Worm (Caenorhabditis elegans) whole organism, L1 larva: Measurements from ENCODE around the gene gpc-1.

ENCODE experiments used
- C16A3.4 ChIP-seq: fragments of 150-350 bp; optimal IDR thresholded peaks from 2 replicates; lab custom pipeline; 2014; ENCODE audit warnings: missing biosample characterization, missing genetic modification characterization
- C34B4.2 ChIP-seq: sonication (generic microtip); optimal IDR thresholded peaks from 2 replicates; lab custom pipeline; 2017; ENCODE audit warnings: mild to moderate bottlenecking, missing genetic modification characterization, missing compliant biosample characterization
- F16B12.6 ChIP-seq: fragments of 150-350 bp; optimal IDR thresholded peaks from 2 replicates; lab custom pipeline; 2014; ENCODE audit warnings: missing biosample characterization, missing genetic modification characterization
- Y116A8C.19 ChIP-seq: sonication (generic microtip); optimal IDR thresholded peaks from 2 replicates; lab custom pipeline; 2016; ENCODE audit warnings: missing compliant biosample characterization, missing genetic modification characterization, borderline replicate concordance
- aha-1 ChIP-seq: fragments of 150-350 bp; optimal IDR thresholded peaks from 2 replicates; lab custom pipeline; 2014; ENCODE audit warnings: missing biosample characterization, missing genetic modification characterization
- aly-2 ChIP-seq: fragments of 150-350 bp; optimal IDR thresholded peaks from 2 replicates; lab custom pipeline; 2014; ENCODE audit warnings: missing biosample characterization, missing genetic modification characterization
- ama-1 ChIP-seq: fragments of 150-350 bp; optimal IDR thresholded peaks from 2 replicates; lab custom pipeline; 2014
- ceh-63 ChIP-seq: fragments of 200-800 bp; sonication (Bioruptor generic); optimal IDR thresholded peaks from 2 replicates; lab custom pipeline; 2018; ENCODE audit warnings: mild to moderate bottlenecking, missing genetic modification characterization, missing compliant biosample characterization
- ceh-90 ChIP-seq: sonication (generic microtip); optimal IDR thresholded peaks from 2 replicates; lab custom pipeline; 2016; ENCODE audit warnings: missing genetic modification characterization, missing compliant biosample characterization
- dpl-1 ChIP-seq, 3 experiments: fragments of 150-350 bp in 2 of 3; sonication (generic microtip) in 1 of 3; optimal IDR thresholded peaks; 2 replicates each; lab custom pipeline; 2014 to 2017; ENCODE audit warnings: missing biosample characterization in 3 of 3, missing genetic modification characterization in 3 of 3, missing genetic modification reagents in 3 of 3
- efl-1 ChIP-seq, 4 experiments: fragments of 150-350 bp; optimal IDR thresholded peaks in 3 of 4; peaks in 1 of 4; 1 replicate in 1 of 4; 2 replicates in 3 of 4; lab custom pipeline; 2014; ENCODE audit warnings: missing biosample characterization in 2 of 4, missing genetic modification characterization in 2 of 4, missing genetic modification reagents in 2 of 4
- egl-13 ChIP-seq: sonication (generic microtip); optimal IDR thresholded peaks from 2 replicates; lab custom pipeline; 2016; ENCODE audit warnings: missing genotype, missing genetic modification reagents, missing genetic modification characterization, missing compliant biosample characterization
- elt-2 ChIP-seq: sonication (generic microtip); optimal IDR thresholded peaks from 2 replicates; lab custom pipeline; 2016; ENCODE audit warnings: missing genetic modification characterization, mild to moderate bottlenecking, inconsistent platforms, missing compliant biosample characterization, missing genetic modification reagents
- elt-3 ChIP-seq, 6 experiments: fragments of 150-350 bp in 1 of 6; sonication (generic microtip); optimal IDR thresholded peaks; 2 replicates each; lab custom pipeline; 2017 to 2018; ENCODE audit warnings: missing biosample characterization in 6 of 6, missing genetic modification characterization in 6 of 6, inconsistent platforms in 1 of 6
- fkh-4 ChIP-seq: sonication (generic microtip); optimal IDR thresholded peaks from 2 replicates; lab custom pipeline; 2016; ENCODE audit warnings: missing compliant biosample characterization, missing genetic modification characterization, borderline replicate concordance
- fkh-8 ChIP-seq: sonication (generic microtip); optimal IDR thresholded peaks from 2 replicates; lab custom pipeline; 2016; ENCODE audit warnings: mild to moderate bottlenecking, missing genetic modification characterization, missing compliant biosample characterization
- fos-1 ChIP-seq: fragments of 150-350 bp; optimal IDR thresholded peaks from 2 replicates; lab custom pipeline; 2014; ENCODE audit warnings: missing biosample characterization, missing genetic modification characterization
- grh-1 ChIP-seq: fragments of 200-800 bp; sonication (Bioruptor generic); IDR thresholded peaks from 2 replicates; pipeline ENCODE4 v1.3.6; 2022; ENCODE audit warnings: missing genetic modification reagents, missing genetic modification characterization, missing compliant biosample characterization
- hlh-17 ChIP-seq: fragments of 200-800 bp; sonication (Bioruptor generic); optimal IDR thresholded peaks from 2 replicates; lab custom pipeline; 2018; ENCODE audit warnings: missing genetic modification characterization, mild to moderate bottlenecking, missing compliant biosample characterization, moderate library complexity, borderline replicate concordance
- hlh-4 ChIP-seq: sonication (generic microtip); optimal IDR thresholded peaks from 2 replicates; lab custom pipeline; 2016; ENCODE audit warnings: mild to moderate bottlenecking, missing genetic modification characterization, missing compliant biosample characterization
- hpl-2 ChIP-seq: fragments of 150-350 bp; optimal IDR thresholded peaks from 2 replicates; lab custom pipeline; 2014; ENCODE audit warnings: missing biosample characterization, missing genetic modification reagents, missing genetic modification characterization
- irx-1 ChIP-seq: sonication (generic microtip); optimal IDR thresholded peaks from 2 replicates; lab custom pipeline; 2016; ENCODE audit warnings: missing genetic modification characterization, missing compliant biosample characterization
- isw-1 ChIP-seq: fragments of 200-800 bp; sonication (Bioruptor generic); IDR thresholded peaks from 2 replicates; pipeline ENCODE4 v1.3.6; 2022; ENCODE audit warnings: missing genetic modification characterization, missing compliant biosample characterization
- lin-14 ChIP-seq: fragments of 200-800 bp; sonication (Bioruptor generic); optimal IDR thresholded peaks from 2 replicates; lab custom pipeline; 2018; ENCODE audit warnings: mild to moderate bottlenecking, missing genetic modification characterization, moderate library complexity, missing compliant biosample characterization
- lin-15B ChIP-seq: fragments of 150-350 bp; sonication (generic microtip); optimal IDR thresholded peaks from 3 replicates; lab custom pipeline; 2014; ENCODE audit warnings: missing biosample characterization, missing genetic modification characterization
- lin-35 ChIP-seq, 2 experiments: fragments of 150-350 bp; optimal IDR thresholded peaks; 2 replicates each; lab custom pipeline; 2014; ENCODE audit warnings: missing biosample characterization in 2 of 2, missing genetic modification characterization in 2 of 2, missing genetic modification reagents in 2 of 2
- lin-39 ChIP-seq: fragments of 150-350 bp; optimal IDR thresholded peaks from 2 replicates; lab custom pipeline; 2014; ENCODE audit warnings: missing biosample characterization, missing genetic modification reagents, missing genetic modification characterization
- lsy-2 ChIP-seq, 2 experiments: fragments of 150-350 bp; optimal IDR thresholded peaks; 2 replicates each; lab custom pipeline; 2014; ENCODE audit warnings: missing biosample characterization in 2 of 2, missing genetic modification characterization in 2 of 2
- mab-9 ChIP-seq: fragments of 200-800 bp; sonication (Bioruptor generic); IDR thresholded peaks from 2 replicates; pipeline ENCODE4 v1.3.6; 2022; ENCODE audit warnings: missing genetic modification reagents, missing genetic modification characterization, missing compliant biosample characterization
- mef-2 ChIP-seq: fragments of 150-350 bp; optimal IDR thresholded peaks from 2 replicates; lab custom pipeline; 2014; ENCODE audit warnings: missing biosample characterization, missing genetic modification characterization
- mep-1 ChIP-seq: fragments of 150-350 bp; optimal IDR thresholded peaks from 2 replicates; lab custom pipeline; 2014; ENCODE audit warnings: missing biosample characterization, missing genetic modification characterization
- nhr-11 ChIP-seq: fragments of 150-350 bp; optimal IDR thresholded peaks from 2 replicates; lab custom pipeline; 2014; ENCODE audit warnings: missing biosample characterization, missing genetic modification characterization
- nhr-12 ChIP-seq: sonication (generic microtip); optimal IDR thresholded peaks from 2 replicates; lab custom pipeline; 2017; ENCODE audit warnings: missing biosample characterization, missing genetic modification characterization
- nhr-19 ChIP-seq: fragments of 200-800 bp; sonication (Bioruptor generic); conservative IDR thresholded peaks from 2 replicates; pipeline ENCODE4 v1.3.6; 2022; ENCODE audit warnings: missing genetic modification characterization, missing compliant biosample characterization
- nhr-76 ChIP-seq: sonication (generic microtip); optimal IDR thresholded peaks from 2 replicates; lab custom pipeline; 2017; ENCODE audit warnings: missing biosample characterization, missing genetic modification characterization
- nhr-77 ChIP-seq: fragments of 150-350 bp; optimal IDR thresholded peaks from 2 replicates; lab custom pipeline; 2014; ENCODE audit warnings: missing biosample characterization, missing genetic modification characterization
- nhr-84 ChIP-seq: sonication (generic microtip); optimal IDR thresholded peaks from 2 replicates; lab custom pipeline; 2017; ENCODE audit warnings: missing biosample characterization, missing genetic modification characterization
- nhr-85 ChIP-seq: sonication (generic microtip); peaks from one replicate; lab custom pipeline; 2016; ENCODE audit warnings: missing genetic modification characterization, inconsistent platforms, missing compliant biosample characterization
- nhr-90 ChIP-seq: sonication (generic microtip); optimal IDR thresholded peaks from 2 replicates; lab custom pipeline; 2016; ENCODE audit warnings: mild to moderate bottlenecking, missing genetic modification characterization, missing compliant biosample characterization; ENCODE audit not compliant: poor library complexity
- pax-3 ChIP-seq: fragments of 200-800 bp; sonication (Bioruptor generic); optimal IDR thresholded peaks from 2 replicates; lab custom pipeline; 2018; ENCODE audit warnings: mild to moderate bottlenecking, missing genetic modification characterization, moderate library complexity, missing compliant biosample characterization
- pqm-1 ChIP-seq: sonication (generic microtip); optimal IDR thresholded peaks from 3 replicates; lab custom pipeline; 2017; ENCODE audit warnings: missing biosample characterization, missing genetic modification characterization
- skn-1 ChIP-seq: fragments of 150-350 bp; optimal IDR thresholded peaks from 2 replicates; lab custom pipeline; 2014; ENCODE audit warnings: missing biosample characterization, missing genetic modification characterization
- snu-23 ChIP-seq: sonication (generic microtip); optimal IDR thresholded peaks from 2 replicates; lab custom pipeline; 2016; ENCODE audit warnings: missing genetic modification characterization, missing compliant biosample characterization
- sptf-1 ChIP-seq: fragments of 150-350 bp; optimal IDR thresholded peaks from 2 replicates; lab custom pipeline; 2014; ENCODE audit warnings: missing biosample characterization, missing genetic modification characterization
- sup-37 ChIP-seq: fragments of 200-800 bp; sonication (Bioruptor generic); optimal IDR thresholded peaks from 2 replicates; lab custom pipeline; 2018; ENCODE audit warnings: mild to moderate bottlenecking, missing genetic modification characterization, missing compliant biosample characterization
- swsn-7 ChIP-seq: sonication (generic microtip); optimal IDR thresholded peaks from 2 replicates; lab custom pipeline; 2016; ENCODE audit warnings: missing genetic modification characterization, missing compliant biosample characterization
- tbx-2 ChIP-seq: sonication (generic microtip); optimal IDR thresholded peaks from 2 replicates; lab custom pipeline; 2016; ENCODE audit warnings: missing genetic modification characterization, missing compliant biosample characterization
- unc-30 ChIP-seq: sonication (generic microtip); optimal IDR thresholded peaks from 2 replicates; lab custom pipeline; 2017; ENCODE audit warnings: missing biosample characterization, missing genetic modification characterization
- unc-62 ChIP-seq: fragments of 150-350 bp; optimal IDR thresholded peaks from 2 replicates; lab custom pipeline; 2014; ENCODE audit warnings: missing biosample characterization, missing genetic modification reagents, missing genetic modification characterization
- unc-86 ChIP-seq: sonication (generic microtip); optimal IDR thresholded peaks from 2 replicates; lab custom pipeline; 2016; ENCODE audit warnings: missing genetic modification characterization, missing compliant biosample characterization
- unc-98 ChIP-seq: fragments of 200-800 bp; sonication (Bioruptor generic); IDR thresholded peaks from 2 replicates; pipeline ENCODE4 v1.3.6; 2022; ENCODE audit warnings: missing genetic modification characterization, missing compliant biosample characterization
- zip-4 ChIP-seq: fragments of 200-800 bp; sonication (Bioruptor generic); optimal IDR thresholded peaks from 2 replicates; lab custom pipeline; 2018; ENCODE audit warnings: mild to moderate bottlenecking, missing genetic modification characterization, moderate library complexity, missing compliant biosample characterization
- ztf-11 ChIP-seq, 2 experiments: sonication (generic microtip); optimal IDR thresholded peaks; 2 replicates each; lab custom pipeline; 2016 to 2017; ENCODE audit warnings: missing genetic modification characterization in 2 of 2, missing biosample characterization in 1 of 2, missing compliant biosample characterization in 1 of 2
- ztf-4 ChIP-seq: fragments of 150-350 bp; optimal IDR thresholded peaks from 2 replicates; lab custom pipeline; 2014; ENCODE audit warnings: missing biosample characterization, missing genetic modification characterization

gpc-1 gene

ce11 chrX:12877930-12878329, 6.9 kb downstream of the gpc-1 start (continued):
- TF ChIP-seq nhr-77 (tag; lab: Kevin White, UChicago) (no peak), pax-3 (tag; lab: Kevin White, UChicago) (no peak), aly-2 (tag; lab: Kevin White, UChicago) (no peak), lin-14 (GFP tag; lab: Kevin White, UChicago) (peak; percentile 80), skn-1 (tag; lab: Kevin White, UChicago) (no peak), hlh-17 (GFP tag; lab: Kevin White, UChicago) (no peak), nhr-76 (tag; lab: Kevin White, UChicago) (no peak), lin-39 (tag; lab: Kevin White, UChicago) (no peak), hpl-2 (no peak), sup-37 (GFP tag; lab: Kevin White, UChicago) (no peak), dpl-1 (GFP tag; optimal IDR thresholded peaks at IDR 0.05; lab: Kevin White, UChicago) (no peak), tbx-2 (no peak), efl-1 (optimal IDR thresholded peaks at IDR 0.05; lab: Kevin White, UChicago) (no peak), efl-1 (GFP tag; optimal IDR thresholded peaks at IDR 0.05 in 1 of 2; lab: Kevin White, UChicago) (no peak), nhr-84 (tag; lab: Kevin White, UChicago) (no peak), mab-9 (GFP tag; lab: Robert Waterston, UW) (no peak), snu-23 (GFP tag; lab: Kevin White, UChicago) (peak; percentile 57), zip-4 (GFP tag; lab: Kevin White, UChicago) (no peak), ztf-4 (peak; percentile 24), mep-1 (tag; lab: Kevin White, UChicago) (no peak), Y116A8C.19 (tag; lab: Kevin White, UChicago) (no peak), nhr-85 (tag; lab: Kevin White, UChicago) (peak; percentile 44), F16B12.6 (no peak), nhr-90 (tag; lab: Kevin White, UChicago) (no peak), unc-98 (GFP tag; lab: Robert Waterston, UW) (peak; percentile 39; the same call in 1 of the 2 replicates), lsy-2 (tag; optimal IDR thresholded peaks at IDR 0.05; lab: Kevin White, UChicago) (peak; percentile 39 to 49), mef-2 (tag; lab: Kevin White, UChicago) (peak; percentile 55), pqm-1 (tag; lab: Kevin White, UChicago) (no peak), fkh-8 (tag; lab: Kevin White, UChicago) (no peak), egl-13 (tag; lab: Kevin White, UChicago) (no peak), grh-1 (GFP tag; lab: Robert Waterston, UW) (no peak), elt-3 (tag; optimal IDR thresholded peaks at IDR 0.05; lab: Kevin White, UChicago) (peak in 1 of 6 experiments; percentile 23), nhr-19 (peak; percentile 60), irx-1 (tag; lab: Kevin White, UChicago) (no peak), unc-62 (GFP tag; lab: Kevin White, UChicago) (no peak), swsn-7 (peak; percentile 17), isw-1 (GFP tag; lab: Robert Waterston, UW) (no peak), lin-35 (GFP tag; optimal IDR thresholded peaks at IDR 0.05; lab: Kevin White, UChicago) (no peak), ztf-11 (tag; optimal IDR thresholded peaks at IDR 0.05; lab: Kevin White, UChicago) (no peak), ceh-63 (GFP tag; lab: Kevin White, UChicago) (no peak), C34B4.2 (tag; lab: Kevin White, UChicago) (no peak), aha-1 (no peak), fos-1 (tag; lab: Kevin White, UChicago) (no peak), ceh-90 (tag; lab: Kevin White, UChicago) (no peak), unc-30 (tag; lab: Kevin White, UChicago) (no peak), nhr-11 (tag; lab: Kevin White, UChicago) (peak; percentile 32), nhr-12 (no peak), fkh-4 (tag; lab: Kevin White, UChicago) (no peak), unc-86 (tag; lab: Kevin White, UChicago) (no peak), sptf-1 (tag; lab: Kevin White, UChicago) (no peak), lin-15B (tag; lab: Kevin White, UChicago) (no peak), ama-1 (lab: Kevin White, UChicago) (no peak), C16A3.4 (tag; lab: Kevin White, UChicago) (no peak), hlh-4 (no peak), elt-2 (tag; lab: Kevin White, UChicago) (no peak)
